Worm (Caenorhabditis elegans): ENCODE results near the gene rbm-42.

- no peak for TF ChIP-seq drap-1 (GFP tag; optimal IDR thresholded peaks at IDR 0.05)
- no peak for TF ChIP-seq nhr-76 (tag; optimal IDR thresholded peaks at IDR 0.05)
- no peak for TF ChIP-seq mls-2 (tag; optimal IDR thresholded peaks at IDR 0.05)
- TF ChIP-seq lin-13 (tag; optimal IDR thresholded peaks at IDR 0.05) = no peak
- no peak for TF ChIP-seq unc-120 (tag; optimal IDR thresholded peaks at IDR 0.05; ENCODE audit: poor library complexity, severe bottlenecking)
- TF ChIP-seq lsy-2 (tag; optimal IDR thresholded peaks at IDR 0.05) = no peak
- TF ChIP-seq unc-39 (tag; optimal IDR thresholded peaks at IDR 0.05) = no peak
- TF ChIP-seq bed-3 (GFP tag; optimal IDR thresholded peaks at IDR 0.05) = no peak
- no peak for TF ChIP-seq M03D4.4 (tag; optimal IDR thresholded peaks at IDR 0.05)
Observed at ce11 chrIII:5181217-5181616, 28.2 kb upstream of the rbm-42 start.

Data from whole organism, mixed stage, embryonic.